ENCODE assay signal across 1 fruit fly cellular context in the genomic region with DNA sequence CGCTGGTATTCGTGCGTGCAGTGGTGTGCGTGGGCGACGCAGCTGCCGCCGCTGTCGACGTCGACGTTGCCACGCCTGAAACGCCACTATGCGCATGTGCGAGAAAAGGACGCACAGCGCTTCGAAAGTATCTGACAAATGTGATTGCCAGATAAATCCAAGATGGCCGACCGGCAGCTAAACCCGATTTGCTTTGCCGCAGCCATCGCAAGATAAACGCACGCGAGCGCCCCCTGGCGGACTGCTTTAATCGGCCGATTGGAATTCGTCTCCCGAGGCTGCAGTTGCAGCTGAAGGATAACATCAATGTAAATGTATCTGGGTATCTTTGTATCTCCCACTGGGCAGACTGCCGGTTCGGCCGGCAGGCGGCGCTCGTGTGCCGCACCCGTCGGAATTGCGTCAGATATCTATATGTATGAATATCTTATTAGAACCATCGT.
A peak's percentile ranks its signal among the peaks of the same experiment; 100 is the strongest.
TF ChIP-seq lines count a peak whose summit lies in the region.

No protein-coding gene starts in this region.

TF ChIP-seq in whole organism, embryonic, 481 proteins besides CTCF, POLR2A, EP300 and RAD21 (continued from another document):
- TF ChIP-seq Fer1 (GFP tag; optimal IDR thresholded peaks at IDR 0.05; lab: Kevin White, UChicago) (no peak), grau (tag; optimal IDR thresholded peaks at IDR 0.05; lab: Kevin White, UChicago) (peak; percentile 7), NK7.1 (GFP tag; optimal IDR thresholded peaks at IDR 0.05; lab: Kevin White, UChicago) (no peak), CG7271 (tag; optimal IDR thresholded peaks at IDR 0.05; lab: Kevin White, UChicago) (no peak), gcm (GFP tag; optimal IDR thresholded peaks at IDR 0.05; lab: Kevin White, UChicago) (peak; percentile 28)
